Worm (Caenorhabditis elegans) whole organism, late embryonic: ENCODE data around the gene cyp-33E2.
A peak's percentile ranks its signal among the peaks of the same experiment; 100 is the strongest.

ENCODE experiments used
- C08G9.2 ChIP-seq: sonication (generic microtip); optimal IDR thresholded peaks from 2 replicates; lab custom pipeline; 2016; ENCODE audit warnings: mild to moderate bottlenecking, missing genetic modification characterization, moderate library complexity, missing compliant biosample characterization
- C38D4.7 ChIP-seq: fragments of 200-800 bp; sonication (Bioruptor generic); optimal IDR thresholded peaks from 2 replicates; lab custom pipeline; 2018; ENCODE audit warnings: mild to moderate bottlenecking, missing genetic modification characterization, moderate library complexity, missing compliant biosample characterization
- F13H6.1 ChIP-seq: sonication (generic microtip); optimal IDR thresholded peaks from 2 replicates; lab custom pipeline; 2016; ENCODE audit warnings: missing genetic modification characterization, missing compliant biosample characterization
- K02D7.2 ChIP-seq: sonication (generic microtip); optimal IDR thresholded peaks from 2 replicates; lab custom pipeline; 2017; ENCODE audit warnings: mild to moderate bottlenecking, missing genetic modification characterization, missing compliant biosample characterization
- K09A11.1 ChIP-seq: sonication (generic microtip); optimal IDR thresholded peaks from 2 replicates; lab custom pipeline; 2017; ENCODE audit warnings: antibody characterized with exemption, mild to moderate bottlenecking, missing genetic modification characterization, missing compliant biosample characterization; ENCODE audit not compliant: insufficient read depth
- T23F11.4 ChIP-seq: fragments of 200-800 bp; sonication (Bioruptor generic); optimal IDR thresholded peaks from 2 replicates; lab custom pipeline; 2018; ENCODE audit warnings: mild to moderate bottlenecking, missing genetic modification characterization, missing compliant biosample characterization
- Y22D7AL.16 ChIP-seq: sonication (generic microtip); optimal IDR thresholded peaks from 2 replicates; lab custom pipeline; 2016; ENCODE audit warnings: missing genetic modification characterization, missing compliant biosample characterization
- ahr-1 ChIP-seq: sonication (generic microtip); optimal IDR thresholded peaks from 2 replicates; lab custom pipeline; 2016; ENCODE audit warnings: missing genetic modification characterization, missing compliant biosample characterization
- ama-1 ChIP-seq: fragments of 150-350 bp; optimal IDR thresholded peaks from 2 replicates; lab custom pipeline; 2014
- ceh-14 ChIP-seq: sonication (generic microtip); optimal IDR thresholded peaks from 2 replicates; lab custom pipeline; 2016; ENCODE audit warnings: missing genotype, missing genetic modification characterization, missing compliant biosample characterization
- ceh-18 ChIP-seq: sonication (generic microtip); optimal IDR thresholded peaks from 2 replicates; lab custom pipeline; 2016; ENCODE audit warnings: missing genetic modification characterization, missing compliant biosample characterization
- ceh-19 ChIP-seq: fragments of 200-800 bp; sonication (Bioruptor generic); optimal IDR thresholded peaks from 2 replicates; lab custom pipeline; 2018; ENCODE audit warnings: mild to moderate bottlenecking, missing genetic modification characterization, missing compliant biosample characterization
- ceh-30 ChIP-seq: fragments of 150-350 bp; optimal IDR thresholded peaks from 2 replicates; lab custom pipeline; 2014; ENCODE audit warnings: missing biosample characterization, missing genetic modification characterization
- ceh-31 ChIP-seq: sonication (generic microtip); optimal IDR thresholded peaks from 2 replicates; lab custom pipeline; 2016; ENCODE audit warnings: missing genetic modification characterization, missing compliant biosample characterization
- ceh-34 ChIP-seq: sonication (generic microtip); optimal IDR thresholded peaks from 2 replicates; lab custom pipeline; 2016; ENCODE audit warnings: mild to moderate bottlenecking, missing genetic modification characterization, missing compliant biosample characterization
- ceh-45 ChIP-seq: fragments of 200-800 bp; sonication (Bioruptor generic); IDR thresholded peaks from 2 replicates; pipeline ENCODE4 v1.3.6; 2022; ENCODE audit warnings: missing genetic modification reagents, missing genetic modification characterization, missing compliant biosample characterization
- ceh-48 ChIP-seq: sonication (generic microtip); optimal IDR thresholded peaks from 2 replicates; lab custom pipeline; 2016; ENCODE audit warnings: missing genetic modification characterization, inconsistent platforms, missing compliant biosample characterization
- ceh-6 ChIP-seq: fragments of 200-800 bp; sonication (Bioruptor generic); optimal IDR thresholded peaks from 2 replicates; lab custom pipeline; 2018; ENCODE audit warnings: mild to moderate bottlenecking, missing genetic modification characterization, missing compliant biosample characterization
- ceh-9 ChIP-seq: sonication (generic microtip); optimal IDR thresholded peaks from 2 replicates; lab custom pipeline; 2016; ENCODE audit warnings: mild to moderate bottlenecking, missing genetic modification characterization, inconsistent platforms, missing compliant biosample characterization
- che-1 ChIP-seq: sonication (generic microtip); optimal IDR thresholded peaks from 2 replicates; lab custom pipeline; 2016; ENCODE audit warnings: mild to moderate bottlenecking, missing genetic modification characterization, missing compliant biosample characterization
- dmd-4 ChIP-seq: sonication (generic microtip); optimal IDR thresholded peaks from 2 replicates; lab custom pipeline; 2016; ENCODE audit warnings: borderline replicate concordance, missing genetic modification characterization, missing compliant biosample characterization
- dve-1 ChIP-seq: sonication (generic microtip); optimal IDR thresholded peaks from 2 replicates; lab custom pipeline; 2017; ENCODE audit warnings: antibody characterized with exemption, mild to moderate bottlenecking, missing genetic modification characterization, missing compliant biosample characterization
- elt-2 ChIP-seq: sonication (generic microtip); optimal IDR thresholded peaks from 2 replicates; lab custom pipeline; 2016; ENCODE audit warnings: missing genetic modification reagents, missing genetic modification characterization, missing compliant biosample characterization
- eyg-1 ChIP-seq: sonication (generic microtip); optimal IDR thresholded peaks from 2 replicates; lab custom pipeline; 2016; ENCODE audit warnings: missing genotype, missing genetic modification characterization, missing compliant biosample characterization
- fax-1 ChIP-seq: sonication (generic microtip); optimal IDR thresholded peaks from 2 replicates; lab custom pipeline; 2016; ENCODE audit warnings: missing genotype, missing genetic modification characterization, missing compliant biosample characterization
- fkh-10 ChIP-seq: fragments of 150-350 bp; optimal IDR thresholded peaks from 2 replicates; lab custom pipeline; 2014; ENCODE audit warnings: missing biosample characterization, missing genetic modification reagents, missing genetic modification characterization
- gmeb-2 ChIP-seq: sonication (generic microtip); optimal IDR thresholded peaks from 2 replicates; lab custom pipeline; 2016; ENCODE audit warnings: missing genetic modification characterization, inconsistent platforms, missing compliant biosample characterization
- hlh-13 ChIP-seq: fragments of 200-800 bp; sonication (Bioruptor generic); optimal IDR thresholded peaks from 2 replicates; lab custom pipeline; 2018; ENCODE audit warnings: mild to moderate bottlenecking, missing genetic modification characterization, missing compliant biosample characterization
- hlh-15 ChIP-seq: sonication (generic microtip); optimal IDR thresholded peaks from 2 replicates; lab custom pipeline; 2016; ENCODE audit warnings: missing genetic modification characterization, missing compliant biosample characterization
- hlh-30 ChIP-seq: sonication (generic microtip); optimal IDR thresholded peaks from 2 replicates; lab custom pipeline; 2017; ENCODE audit warnings: antibody characterized with exemption, missing genetic modification characterization, missing compliant biosample characterization; ENCODE audit not compliant: insufficient read depth
- hlh-6 ChIP-seq: sonication (generic microtip); optimal IDR thresholded peaks from 2 replicates; lab custom pipeline; 2016; ENCODE audit warnings: missing genotype, missing genetic modification characterization, missing compliant biosample characterization
- hlh-8 ChIP-seq: sonication (generic microtip); optimal IDR thresholded peaks from 2 replicates; lab custom pipeline; 2016; ENCODE audit warnings: missing genotype, missing genetic modification characterization, missing compliant biosample characterization
- lim-6 ChIP-seq: sonication (generic microtip); optimal IDR thresholded peaks from 2 replicates; lab custom pipeline; 2016; ENCODE audit warnings: missing genetic modification characterization, missing compliant biosample characterization
- mec-3 ChIP-seq: sonication (generic microtip); optimal IDR thresholded peaks from 2 replicates; lab custom pipeline; 2016; ENCODE audit warnings: borderline replicate concordance, missing genetic modification characterization, missing compliant biosample characterization
- nfya-1 ChIP-seq: sonication (generic microtip); optimal IDR thresholded peaks from 2 replicates; lab custom pipeline; 2017; ENCODE audit warnings: missing genetic modification characterization, mild to moderate bottlenecking, missing compliant biosample characterization, antibody characterized with exemption, moderate library complexity
- nhr-11 ChIP-seq: fragments of 150-350 bp; optimal IDR thresholded peaks from 2 replicates; lab custom pipeline; 2014; ENCODE audit warnings: missing biosample characterization, missing genetic modification characterization
- npax-4 ChIP-seq: sonication (generic microtip); optimal IDR thresholded peaks from 2 replicates; lab custom pipeline; 2016; ENCODE audit warnings: missing genetic modification characterization, missing compliant biosample characterization
- odd-2 ChIP-seq: sonication (generic microtip); optimal IDR thresholded peaks from 2 replicates; lab custom pipeline; 2017; ENCODE audit warnings: antibody characterized with exemption, mild to moderate bottlenecking, missing genetic modification characterization, missing compliant biosample characterization
- pag-3 ChIP-seq: sonication (generic microtip); optimal IDR thresholded peaks from 2 replicates; lab custom pipeline; 2016; ENCODE audit warnings: missing compliant biosample characterization, missing genetic modification characterization, borderline replicate concordance
- pat-9 ChIP-seq: fragments of 200-800 bp; sonication (Bioruptor generic); optimal IDR thresholded peaks from 2 replicates; lab custom pipeline; 2018; ENCODE audit warnings: mild to moderate bottlenecking, missing genetic modification characterization, moderate library complexity, missing compliant biosample characterization
- pha-4 ChIP-seq: fragments of 150-350 bp; optimal IDR thresholded peaks from 2 replicates; lab custom pipeline; 2018; ENCODE audit warnings: missing biosample characterization, missing genetic modification reagents, missing genetic modification characterization
- pqm-1 ChIP-seq: sonication (generic microtip); optimal IDR thresholded peaks from 2 replicates; lab custom pipeline; 2016; ENCODE audit warnings: missing genetic modification characterization, missing compliant biosample characterization
- pros-1 ChIP-seq: fragments of 150-350 bp; optimal IDR thresholded peaks from 2 replicates; lab custom pipeline; 2014; ENCODE audit warnings: missing biosample characterization, missing genetic modification reagents, missing genetic modification characterization
- ref-2 ChIP-seq: sonication (generic microtip); optimal IDR thresholded peaks from 2 replicates; lab custom pipeline; 2016; ENCODE audit warnings: missing genetic modification characterization, missing compliant biosample characterization
- rnt-1 ChIP-seq: sonication (generic microtip); optimal IDR thresholded peaks from 2 replicates; lab custom pipeline; 2016; ENCODE audit warnings: missing genetic modification characterization, missing compliant biosample characterization
- sdc-2 ChIP-seq: sonication (generic microtip); optimal IDR thresholded peaks from 2 replicates; lab custom pipeline; 2016; ENCODE audit warnings: missing genotype, missing genetic modification characterization, missing compliant biosample characterization
- sox-2 ChIP-seq: fragments of 200-800 bp; sonication (Bioruptor generic); IDR thresholded peaks from 2 replicates; pipeline ENCODE4 v1.3.6; 2022; ENCODE audit warnings: missing genetic modification reagents, missing genetic modification characterization, missing compliant biosample characterization
- tbx-2 ChIP-seq: sonication (generic microtip); optimal IDR thresholded peaks from 2 replicates; lab custom pipeline; 2016; ENCODE audit warnings: missing genetic modification characterization, missing compliant biosample characterization
- tbx-7 ChIP-seq: sonication (generic microtip); optimal IDR thresholded peaks from 2 replicates; lab custom pipeline; 2016; ENCODE audit warnings: missing genotype, missing genetic modification characterization, missing compliant biosample characterization
- ttx-3 ChIP-seq: sonication (generic microtip); optimal IDR thresholded peaks from 2 replicates; lab custom pipeline; 2016; ENCODE audit warnings: missing genetic modification reagents, missing genetic modification characterization, missing compliant biosample characterization
- unc-42 ChIP-seq: sonication (generic microtip); optimal IDR thresholded peaks from 2 replicates; lab custom pipeline; 2016; ENCODE audit warnings: missing genotype, missing genetic modification characterization, missing compliant biosample characterization
- unc-55 ChIP-seq: sonication (generic microtip); optimal IDR thresholded peaks from 2 replicates; lab custom pipeline; 2017; ENCODE audit warnings: missing biosample characterization, missing genetic modification reagents, missing genetic modification characterization
- unc-86 ChIP-seq: sonication (generic microtip); optimal IDR thresholded peaks from 2 replicates; lab custom pipeline; 2016; ENCODE audit warnings: missing genetic modification characterization, missing compliant biosample characterization
- ztf-16 ChIP-seq: sonication (generic microtip); optimal IDR thresholded peaks from 2 replicates; lab custom pipeline; 2017; ENCODE audit warnings: missing genetic modification characterization, missing compliant biosample characterization

The cyp-33E2 gene

ce11 chrIV:8629609-8630052, 17.5 kb downstream of the cyp-33E2 start:
- no peak for TF ChIP-seq hlh-13
- no peak for TF ChIP-seq ceh-34 (tag; lab: Kevin White, UChicago)
- no peak for TF ChIP-seq C38D4.7 (GFP tag; lab: Kevin White, UChicago)
- TF ChIP-seq odd-2 = no peak
- peak; percentile 37 for TF ChIP-seq ceh-19 (GFP tag; lab: Kevin White, UChicago)
- peak; percentile 68 for TF ChIP-seq ceh-31 (tag; lab: Kevin White, UChicago)
- no peak for TF ChIP-seq T23F11.4 (GFP tag; lab: Kevin White, UChicago)
- TF ChIP-seq Y22D7AL.16 (tag; lab: Kevin White, UChicago) = no peak
- no peak for TF ChIP-seq dve-1 (tag; lab: Kevin White, UChicago)
- TF ChIP-seq ztf-16 (tag; lab: Kevin White, UChicago) = no peak
- TF ChIP-seq ceh-18 (tag; lab: Kevin White, UChicago) = peak; percentile 62
- peak; percentile 12 for TF ChIP-seq lim-6 (tag; lab: Kevin White, UChicago)
- TF ChIP-seq mec-3 (tag; lab: Kevin White, UChicago) = no peak
- TF ChIP-seq F13H6.1 (tag; lab: Kevin White, UChicago) = no peak
- no peak for TF ChIP-seq ceh-30 (tag; lab: Kevin White, UChicago)
- peak; percentile 86 for TF ChIP-seq unc-55 (GFP tag; lab: Kevin White, UChicago)
- TF ChIP-seq unc-86 (tag; lab: Kevin White, UChicago) = no peak
- TF ChIP-seq ceh-48 = no peak
- TF ChIP-seq dmd-4 (tag; lab: Kevin White, UChicago) = no peak
- TF ChIP-seq ref-2 = no peak
- no peak for TF ChIP-seq K02D7.2 (tag; lab: Kevin White, UChicago)
- TF ChIP-seq pqm-1 = no peak
- TF ChIP-seq hlh-30 (tag; lab: Kevin White, UChicago) = no peak
- TF ChIP-seq gmeb-2 (tag; lab: Kevin White, UChicago) = no peak
- no peak for TF ChIP-seq ama-1 (lab: Kevin White, UChicago)
- TF ChIP-seq pag-3 (tag; lab: Kevin White, UChicago) = no peak
- TF ChIP-seq unc-42 (tag; lab: Kevin White, UChicago) = peak; percentile 22
- no peak for TF ChIP-seq ceh-6 (GFP tag; lab: Kevin White, UChicago)
- TF ChIP-seq hlh-6 (tag; lab: Kevin White, UChicago) = no peak
- no peak for TF ChIP-seq hlh-8 (tag; lab: Kevin White, UChicago)
- TF ChIP-seq tbx-7 = no peak
- TF ChIP-seq sox-2 (GFP tag; lab: Robert Waterston, UW) = no peak
- no peak for TF ChIP-seq ceh-14 (tag; lab: Kevin White, UChicago)
- no peak for TF ChIP-seq che-1 (tag; lab: Kevin White, UChicago)
- TF ChIP-seq ttx-3 (tag; lab: Kevin White, UChicago) = no peak
- TF ChIP-seq sdc-2 (tag; lab: Kevin White, UChicago) = no peak
- no peak for TF ChIP-seq pha-4
- TF ChIP-seq ceh-45 (GFP tag; lab: Robert Waterston, UW) = no peak
- no peak for TF ChIP-seq elt-2 (tag; lab: Kevin White, UChicago)
- no peak for TF ChIP-seq fkh-10 (GFP tag; lab: Kevin White, UChicago)
- no peak for TF ChIP-seq nhr-11 (tag; lab: Kevin White, UChicago)
- TF ChIP-seq rnt-1 (tag; lab: Kevin White, UChicago) = no peak
- TF ChIP-seq ahr-1 = no peak
- no peak for TF ChIP-seq C08G9.2 (tag; lab: Kevin White, UChicago)
- no peak for TF ChIP-seq fax-1 (tag; lab: Kevin White, UChicago)
- TF ChIP-seq K09A11.1 (tag; lab: Kevin White, UChicago) = no peak
- TF ChIP-seq nfya-1 (tag; lab: Kevin White, UChicago) = peak; percentile 64
- no peak for TF ChIP-seq pat-9 (tag; lab: Kevin White, UChicago)
- no peak for TF ChIP-seq eyg-1
- TF ChIP-seq ceh-9 = no peak
- no peak for TF ChIP-seq hlh-15 (tag; lab: Kevin White, UChicago)
- TF ChIP-seq npax-4 = no peak
- TF ChIP-seq tbx-2 (tag; lab: Kevin White, UChicago) = peak; percentile 37
- no peak for TF ChIP-seq pros-1 (tag; lab: Kevin White, UChicago)
